Worm (Caenorhabditis elegans): ENCODE results near the gene Y57G11C.3.

- TF ChIP-seq F55B11.4 (tag; optimal IDR thresholded peaks at IDR 0.05; ENCODE audit: borderline replicate concordance, insufficient read depth) (no peak), Y56A3A.18 (GFP tag; IDR thresholded peaks at IDR 0.05) (no peak), mxl-1 (tag; optimal IDR thresholded peaks at IDR 0.05) (no peak), B0261.1 (tag; optimal IDR thresholded peaks at IDR 0.05) (no peak), ama-1 (optimal IDR thresholded peaks at IDR 0.05) (no peak), ama-1 (GFP tag; optimal IDR thresholded peaks at IDR 0.05) (no peak), F49E8.2 (tag; optimal IDR thresholded peaks at IDR 0.05; ENCODE audit: insufficient read depth) (no peak), tbp1 (GFP tag; optimal IDR thresholded peaks at IDR 0.05) (no peak), nhr-120 (GFP tag; IDR thresholded peaks at IDR 0.05) (no peak)
These were observed 2.7 kb upstream of the Y57G11C.3 start, which contains the start of gene Y57G11C.5 for ce11 chrIV:14765336-14765735.
